Fruit fly (Drosophila melanogaster) whole organism, embryonic: ENCODE measurements around the gene CG15199.

Experiments
- Abd-B ChIP-seq: fragments of 200-800 bp; sonication (Bioruptor generic); optimal IDR thresholded peaks from 2 replicates; lab custom pipeline; 2018; ENCODE audit warnings: missing biosample characterization, mild to moderate bottlenecking, missing genetic modification characterization, moderate library complexity
- Ada2b ChIP-seq: fragments of 200-800 bp; sonication (Bioruptor generic); IDR thresholded peaks from 2 replicates; pipeline ENCODE4 v1.3.6; 2022; ENCODE audit warnings: missing biosample characterization, missing genetic modification characterization
- Atf-2 ChIP-seq: fragments of 200-800 bp; sonication (Bioruptor generic); optimal IDR thresholded peaks from 2 replicates; lab custom pipeline; 2016; ENCODE audit warnings: missing biosample characterization, missing genetic modification characterization
- CG11456 ChIP-seq: fragments of 200-800 bp; sonication (Bioruptor generic); IDR thresholded peaks from 3 replicates; pipeline ENCODE4 v1.3.6; 2022; ENCODE audit warnings: missing biosample characterization, missing genetic modification characterization
- CG12391 ChIP-seq: fragments of 200-800 bp; sonication (Bioruptor generic); optimal IDR thresholded peaks from 3 replicates; lab custom pipeline; 2018; ENCODE audit warnings: missing biosample characterization, mild to moderate bottlenecking, missing genetic modification characterization, moderate library complexity
- CG13287 ChIP-seq: fragments of 200-800 bp; sonication (Bioruptor generic); IDR thresholded peaks from 2 replicates; pipeline ENCODE4 v1.3.6; 2022; ENCODE audit warnings: missing biosample characterization, missing genetic modification characterization; ENCODE audit not compliant: partially characterized antibody
- CG13296 ChIP-seq: fragments of 200-800 bp; sonication (Bioruptor generic); optimal IDR thresholded peaks from 3 replicates; lab custom pipeline; 2018; ENCODE audit warnings: missing biosample characterization, mild to moderate bottlenecking, missing genetic modification characterization
- CG14710 ChIP-seq: fragments of 200-800 bp; sonication (Bioruptor generic); optimal IDR thresholded peaks from 3 replicates; lab custom pipeline; 2019; ENCODE audit warnings: missing biosample characterization, mild to moderate bottlenecking, missing genetic modification characterization, moderate library complexity
- CG15479 ChIP-seq: fragments of 200-800 bp; sonication (Bioruptor generic); optimal IDR thresholded peaks from 3 replicates; lab custom pipeline; 2019; ENCODE audit warnings: missing biosample characterization, mild to moderate bottlenecking, missing genetic modification characterization, moderate library complexity
- CG18011 ChIP-seq: fragments of 200-800 bp; sonication (Bioruptor generic); optimal IDR thresholded peaks from 2 replicates; lab custom pipeline; 2017; ENCODE audit warnings: missing biosample characterization, missing genetic modification characterization, mild to moderate bottlenecking, moderate library complexity, missing genotype
- CG2120 ChIP-seq: fragments of 200-800 bp; sonication (Bioruptor generic); optimal IDR thresholded peaks from 3 replicates; lab custom pipeline; 2016; ENCODE audit warnings: missing biosample characterization, missing genetic modification characterization
- CG2129 ChIP-seq: fragments of 200-800 bp; sonication (Bioruptor generic); IDR thresholded peaks from 2 replicates; pipeline ENCODE4 v1.3.6; 2022; ENCODE audit warnings: missing biosample characterization, missing genetic modification characterization; ENCODE audit not compliant: partially characterized antibody
- CG30403 ChIP-seq: fragments of 200-800 bp; sonication (Bioruptor generic); optimal IDR thresholded peaks from 3 replicates; lab custom pipeline; 2016; ENCODE audit warnings: missing biosample characterization, missing genetic modification characterization
- CG31365 ChIP-seq: fragments of 200-800 bp; sonication (Bioruptor generic); optimal IDR thresholded peaks from 2 replicates; lab custom pipeline; 2018; ENCODE audit warnings: missing biosample characterization, mild to moderate bottlenecking, missing genetic modification characterization
- CG4854 ChIP-seq: fragments of 200-800 bp; sonication (Bioruptor generic); optimal IDR thresholded peaks from 2 replicates; lab custom pipeline; 2016; ENCODE audit warnings: missing biosample characterization, missing genetic modification characterization, inconsistent platforms
- CG5953 ChIP-seq: fragments of 200-800 bp; sonication (Bioruptor generic); IDR thresholded peaks from 2 replicates; pipeline ENCODE4 v1.3.6; 2022; ENCODE audit warnings: missing biosample characterization, missing genetic modification characterization
- CG7372 ChIP-seq: fragments of 200-800 bp; sonication (Bioruptor generic); IDR thresholded peaks from 2 replicates; pipeline ENCODE4 v1.3.6; 2022; ENCODE audit warnings: missing biosample characterization, missing genetic modification characterization
- CG7987 ChIP-seq: fragments of 200-800 bp; sonication (Bioruptor generic); optimal IDR thresholded peaks from 2 replicates; lab custom pipeline; 2018; ENCODE audit warnings: missing biosample characterization, mild to moderate bottlenecking, missing genetic modification characterization, moderate library complexity
- CG8924 ChIP-seq: fragments of 200-800 bp; optimal IDR thresholded peaks from 3 replicates; lab custom pipeline; 2019; ENCODE audit warnings: missing biosample characterization, mild to moderate bottlenecking, missing genetic modification characterization, moderate library complexity
- Dfd ChIP-seq, 2 experiments: fragments of >200 bp; optimal IDR thresholded peaks; 2 replicates each; lab custom pipeline; 2017; ENCODE audit warnings: missing biosample characterization in 2 of 2, missing genetic modification characterization in 2 of 2
- Dip2 ChIP-seq: fragments of 200-800 bp; sonication (Bioruptor generic); IDR thresholded peaks from 2 replicates; pipeline ENCODE4 v1.3.6; 2022; ENCODE audit warnings: missing biosample characterization, missing genetic modification characterization
- Elba2 ChIP-seq: fragments of 200-800 bp; sonication (Bioruptor generic); optimal IDR thresholded peaks from 3 replicates; lab custom pipeline; 2016; ENCODE audit warnings: missing biosample characterization, missing genetic modification characterization
- HLHmδ ChIP-seq: fragments of 200-800 bp; sonication (Bioruptor generic); optimal IDR thresholded peaks from 2 replicates; lab custom pipeline; 2018; ENCODE audit warnings: missing biosample characterization, mild to moderate bottlenecking, missing genetic modification characterization, moderate library complexity
- Hr78 ChIP-seq, 2 experiments: fragments of 200-800 bp in 1 of 2; fragments of >200 bp in 1 of 2; sonication (Bioruptor generic) in 1 of 2; optimal IDR thresholded peaks; 2 replicates each; lab custom pipeline; 2017 to 2019; ENCODE audit warnings: missing biosample characterization in 2 of 2, missing genetic modification characterization in 2 of 2, mild to moderate bottlenecking in 1 of 2, moderate library complexity in 1 of 2
- Med ChIP-seq: fragments of 200-800 bp; sonication (Bioruptor generic); peaks from one replicate; lab custom pipeline; 2016; ENCODE audit warnings: missing biosample characterization, missing genetic modification characterization, mild to moderate bottlenecking, inconsistent platforms, moderate library complexity
- Mrtf ChIP-seq: fragments of 200-800 bp; sonication (Bioruptor generic); IDR thresholded peaks from 3 replicates; pipeline ENCODE4 v1.3.6; 2022; ENCODE audit warnings: missing biosample characterization, missing genetic modification characterization
- Pdp1 ChIP-seq, 2 experiments: fragments of 200-800 bp; sonication (Bioruptor generic); optimal IDR thresholded peaks; 3 replicates each; lab custom pipeline; 2016; ENCODE audit warnings: missing biosample characterization in 2 of 2, missing genetic modification characterization in 2 of 2, mild to moderate bottlenecking in 1 of 2, moderate library complexity in 1 of 2
- ase ChIP-seq: fragments of 200-800 bp; sonication (Bioruptor generic); IDR thresholded peaks from 3 replicates; pipeline ENCODE4 v1.3.6; 2022; ENCODE audit warnings: missing biosample characterization, missing genetic modification characterization
- cg ChIP-seq: fragments of 200-800 bp; sonication (Bioruptor generic); optimal IDR thresholded peaks from 3 replicates; lab custom pipeline; 2019; ENCODE audit warnings: missing biosample characterization, mild to moderate bottlenecking, missing genetic modification characterization, moderate library complexity
- chinmo ChIP-seq: fragments of 200-800 bp; sonication (Bioruptor generic); IDR thresholded peaks from 4 replicates; pipeline ENCODE4 v1.3.6; 2022; ENCODE audit warnings: missing biosample characterization, missing genetic modification characterization; ENCODE audit not compliant: partially characterized antibody
- chm ChIP-seq: fragments of 200-800 bp; sonication (Bioruptor generic); IDR thresholded peaks from 2 replicates; pipeline ENCODE4 v1.3.6; 2022; ENCODE audit warnings: missing biosample characterization, missing genetic modification characterization
- cwo ChIP-seq: fragments of 200-800 bp; sonication (Bioruptor generic); optimal IDR thresholded peaks from 3 replicates; lab custom pipeline; 2017; ENCODE audit warnings: missing biosample characterization, missing genetic modification characterization, mild to moderate bottlenecking, moderate library complexity, missing genetic modification reagents
- danr ChIP-seq: fragments of 200-800 bp; sonication (Bioruptor generic); IDR thresholded peaks from 2 replicates; pipeline ENCODE4 v1.3.6; 2022; ENCODE audit warnings: missing biosample characterization, missing genetic modification characterization
- dm ChIP-seq: fragments of 200-800 bp; sonication (Bioruptor generic); optimal IDR thresholded peaks from 3 replicates; lab custom pipeline; 2016; ENCODE audit warnings: missing biosample characterization, missing genetic modification characterization
- dmrt11E ChIP-seq: fragments of 200-800 bp; sonication (Bioruptor generic); optimal IDR thresholded peaks from 3 replicates; lab custom pipeline; 2018; ENCODE audit warnings: missing biosample characterization, mild to moderate bottlenecking, missing genetic modification characterization, moderate library complexity
- ind ChIP-seq: fragments of 200-800 bp; sonication (Bioruptor generic); optimal IDR thresholded peaks from 3 replicates; lab custom pipeline; 2016; ENCODE audit warnings: missing biosample characterization, missing genetic modification characterization
- insv ChIP-seq, 2 experiments: fragments of 200-800 bp; sonication (Bioruptor generic); optimal IDR thresholded peaks; 3 replicates each; lab custom pipeline; 2016 to 2018; ENCODE audit warnings: missing biosample characterization in 2 of 2, missing genetic modification characterization in 2 of 2
- pzg ChIP-seq: fragments of 200-800 bp; sonication (Bioruptor generic); optimal IDR thresholded peaks from 3 replicates; lab custom pipeline; 2018; ENCODE audit warnings: missing biosample characterization, mild to moderate bottlenecking, missing genetic modification characterization, moderate library complexity
- salm ChIP-seq: fragments of 200-800 bp; sonication (Bioruptor generic); optimal IDR thresholded peaks from 2 replicates; lab custom pipeline; 2018; ENCODE audit warnings: missing biosample characterization, mild to moderate bottlenecking, missing genetic modification characterization
- slbo ChIP-seq: fragments of 200-800 bp; sonication (Bioruptor generic); IDR thresholded peaks from 2 replicates; pipeline ENCODE4 v1.3.6; 2022; ENCODE audit warnings: missing biosample characterization, missing genetic modification characterization
- stwl ChIP-seq: fragments of 200-800 bp; sonication (Bioruptor generic); optimal IDR thresholded peaks from 3 replicates; lab custom pipeline; 2018; ENCODE audit warnings: missing biosample characterization, mild to moderate bottlenecking, missing genetic modification characterization, moderate library complexity
- tin ChIP-seq: fragments of 200-800 bp; sonication (Bioruptor generic); optimal IDR thresholded peaks from 3 replicates; lab custom pipeline; 2016; ENCODE audit warnings: missing biosample characterization, missing genetic modification characterization
- vnd ChIP-seq: fragments of 200-800 bp; sonication (Bioruptor generic); IDR thresholded peaks from 3 replicates; pipeline ENCODE4 v1.3.6; 2022; ENCODE audit warnings: missing biosample characterization, missing genetic modification characterization; ENCODE audit not compliant: partially characterized antibody

CG15199 gene

dm6 chrX:11124126-11124748 lies 17.4 kb downstream of the CG15199 start, which contains the start of gene CG11122 (continued):
- no peak for TF ChIP-seq Atf-2 (GFP tag; lab: Kevin White, UChicago)
- TF ChIP-seq, all 482 proteins: peak for 14

dm6 chrX:11123561-11123960 lies 18.1 kb downstream of the CG15199 start:
- peak; percentile 50 for TF ChIP-seq CG15479 (GFP tag; lab: Kevin White, UChicago)
- no peak for TF ChIP-seq dmrt11E (tag; lab: Kevin White, UChicago)
- no peak for TF ChIP-seq CG13296 (GFP tag; lab: Kevin White, UChicago)
- peak; percentile 28 for TF ChIP-seq CG8924 (tag; lab: Kevin White, UChicago)
- no peak for TF ChIP-seq CG30403 (GFP tag; lab: Kevin White, UChicago)
- TF ChIP-seq chinmo: 0 out of 4 replicates have a peak, but pooled peaks have one; percentile 6
- peak; percentile 42 for TF ChIP-seq Med
- no peak for TF ChIP-seq pzg
- no peak for TF ChIP-seq dm (GFP tag; lab: Kevin White, UChicago)
- peak; percentile 60 for TF ChIP-seq cg
- TF ChIP-seq CG31365: peak; percentile 97
- peak; percentile 45 for TF ChIP-seq CG18011
- TF ChIP-seq insv (GFP tag; optimal IDR thresholded peaks at IDR 0.05; lab: Kevin White, UChicago): peak in 1 of 2 experiments; percentile 76
- TF ChIP-seq Elba2: peak; percentile 90
- no peak for TF ChIP-seq Abd-B
- TF ChIP-seq Dfd (GFP tag; optimal IDR thresholded peaks at IDR 0.05; lab: Kevin White, UChicago): peak in 1 of 2 experiments; percentile 9
- TF ChIP-seq Pdp1 (GFP tag; optimal IDR thresholded peaks at IDR 0.05; lab: Kevin White, UChicago): peak in 1 of 2 experiments; percentile 76

dm6 chrX:11109670-11110069 lies 32.0 kb downstream of the CG15199 start:
- no peak for TF ChIP-seq CG13287 (GFP tag; lab: Robert Waterston, UW)
- TF ChIP-seq Mrtf (GFP tag; lab: Robert Waterston, UW): no peak
- no peak for TF ChIP-seq CG14710 (tag; lab: Kevin White, UChicago)
- peak in 1 of 2 experiments; percentile 51 for TF ChIP-seq Hr78 (GFP tag; optimal IDR thresholded peaks at IDR 0.05; lab: Kevin White, UChicago)

dm6 chrX:11108845-11109450 lies 32.7 kb downstream of the CG15199 start:
- TF ChIP-seq CG12391 (tag; lab: Kevin White, UChicago) (peak; percentile 23), ase (GFP tag; lab: Robert Waterston, UW) (no peak), salm (no peak), slbo (0 out of 2 replicates have a peak, but pooled peaks have one; percentile 7), CG2129 (GFP tag; lab: Robert Waterston, UW) (no peak), CG7987 (GFP tag; lab: Kevin White, UChicago) (no peak), CG4854 (GFP tag; lab: Kevin White, UChicago) (no peak), Ada2b (no peak), chm (GFP tag; lab: Robert Waterston, UW) (0 out of 2 replicates have a peak, but pooled peaks have one; percentile 37), CG2120 (GFP tag; lab: Kevin White, UChicago) (peak; percentile 30), Pdp1 (GFP tag; optimal IDR thresholded peaks at IDR 0.05; lab: Kevin White, UChicago) (peak in 1 of 2 experiments; percentile 68), Med (peak; percentile 36), danr (GFP tag; lab: Robert Waterston, UW) (no peak), cwo (GFP tag; lab: Kevin White, UChicago) (peak; percentile 5), CG11456 (0 out of 3 replicates have a peak, but pooled peaks have one; percentile 23), CG5953 (no peak), CG7372 (GFP tag; lab: Robert Waterston, UW) (no peak), vnd (GFP tag; lab: Robert Waterston, UW) (no peak), tin (peak; percentile 12), Dip2 (no peak), ind (GFP tag; lab: Kevin White, UChicago) (peak; percentile 22), stwl (tag; lab: Kevin White, UChicago) (peak; percentile 23), HLHmδ (no peak)
